Worm (Caenorhabditis elegans) whole organism, late embryonic: ENCODE results near the gene F54F7.3.

Experiments
- C08G9.2 ChIP-seq: sonication (generic microtip); optimal IDR thresholded peaks from 2 replicates; lab custom pipeline; 2016; ENCODE audit warnings: mild to moderate bottlenecking, missing genetic modification characterization, moderate library complexity, missing compliant biosample characterization
- C38D4.7 ChIP-seq: fragments of 200-800 bp; sonication (Bioruptor generic); optimal IDR thresholded peaks from 2 replicates; lab custom pipeline; 2018; ENCODE audit warnings: mild to moderate bottlenecking, missing genetic modification characterization, moderate library complexity, missing compliant biosample characterization
- F13H6.1 ChIP-seq: sonication (generic microtip); optimal IDR thresholded peaks from 2 replicates; lab custom pipeline; 2016; ENCODE audit warnings: missing genetic modification characterization, missing compliant biosample characterization
- K02D7.2 ChIP-seq: sonication (generic microtip); optimal IDR thresholded peaks from 2 replicates; lab custom pipeline; 2017; ENCODE audit warnings: mild to moderate bottlenecking, missing genetic modification characterization, missing compliant biosample characterization
- T23F11.4 ChIP-seq: fragments of 200-800 bp; sonication (Bioruptor generic); optimal IDR thresholded peaks from 2 replicates; lab custom pipeline; 2018; ENCODE audit warnings: mild to moderate bottlenecking, missing genetic modification characterization, missing compliant biosample characterization
- ceh-19 ChIP-seq: fragments of 200-800 bp; sonication (Bioruptor generic); optimal IDR thresholded peaks from 2 replicates; lab custom pipeline; 2018; ENCODE audit warnings: mild to moderate bottlenecking, missing genetic modification characterization, missing compliant biosample characterization
- ceh-2 ChIP-seq: sonication (generic microtip); optimal IDR thresholded peaks from 2 replicates; lab custom pipeline; 2016; ENCODE audit warnings: missing genotype, missing genetic modification characterization, missing compliant biosample characterization
- ceh-30 ChIP-seq: fragments of 150-350 bp; optimal IDR thresholded peaks from 2 replicates; lab custom pipeline; 2014; ENCODE audit warnings: missing biosample characterization, missing genetic modification characterization
- ceh-31 ChIP-seq: sonication (generic microtip); optimal IDR thresholded peaks from 2 replicates; lab custom pipeline; 2016; ENCODE audit warnings: missing genetic modification characterization, missing compliant biosample characterization
- ceh-34 ChIP-seq: sonication (generic microtip); optimal IDR thresholded peaks from 2 replicates; lab custom pipeline; 2016; ENCODE audit warnings: mild to moderate bottlenecking, missing genetic modification characterization, missing compliant biosample characterization
- ceh-6 ChIP-seq: fragments of 200-800 bp; sonication (Bioruptor generic); optimal IDR thresholded peaks from 2 replicates; lab custom pipeline; 2018; ENCODE audit warnings: mild to moderate bottlenecking, missing genetic modification characterization, missing compliant biosample characterization
- dmd-4 ChIP-seq: sonication (generic microtip); optimal IDR thresholded peaks from 2 replicates; lab custom pipeline; 2016; ENCODE audit warnings: borderline replicate concordance, missing genetic modification characterization, missing compliant biosample characterization
- dve-1 ChIP-seq: sonication (generic microtip); optimal IDR thresholded peaks from 2 replicates; lab custom pipeline; 2017; ENCODE audit warnings: antibody characterized with exemption, mild to moderate bottlenecking, missing genetic modification characterization, missing compliant biosample characterization
- elt-4 ChIP-seq: sonication (generic microtip); optimal IDR thresholded peaks from 2 replicates; lab custom pipeline; 2016; ENCODE audit warnings: missing genetic modification characterization, missing compliant biosample characterization
- ets-4 ChIP-seq: sonication (generic microtip); optimal IDR thresholded peaks from 2 replicates; lab custom pipeline; 2016; ENCODE audit warnings: missing genetic modification characterization, missing compliant biosample characterization
- fkh-10 ChIP-seq: fragments of 150-350 bp; optimal IDR thresholded peaks from 2 replicates; lab custom pipeline; 2014; ENCODE audit warnings: missing biosample characterization, missing genetic modification reagents, missing genetic modification characterization
- fkh-6 ChIP-seq: sonication (generic microtip); optimal IDR thresholded peaks from 2 replicates; lab custom pipeline; 2016; ENCODE audit warnings: missing genetic modification characterization, missing compliant biosample characterization
- gmeb-2 ChIP-seq: sonication (generic microtip); optimal IDR thresholded peaks from 2 replicates; lab custom pipeline; 2016; ENCODE audit warnings: missing genetic modification characterization, inconsistent platforms, missing compliant biosample characterization
- hlh-13 ChIP-seq: fragments of 200-800 bp; sonication (Bioruptor generic); optimal IDR thresholded peaks from 2 replicates; lab custom pipeline; 2018; ENCODE audit warnings: mild to moderate bottlenecking, missing genetic modification characterization, missing compliant biosample characterization
- hlh-6 ChIP-seq: sonication (generic microtip); optimal IDR thresholded peaks from 2 replicates; lab custom pipeline; 2016; ENCODE audit warnings: missing genotype, missing genetic modification characterization, missing compliant biosample characterization
- lim-6 ChIP-seq: sonication (generic microtip); optimal IDR thresholded peaks from 2 replicates; lab custom pipeline; 2016; ENCODE audit warnings: missing genetic modification characterization, missing compliant biosample characterization
- lin-11 ChIP-seq: fragments of 200-800 bp; sonication (Bioruptor generic); optimal IDR thresholded peaks from 2 replicates; lab custom pipeline; 2018; ENCODE audit warnings: mild to moderate bottlenecking, missing genetic modification characterization, missing compliant biosample characterization
- nhr-11 ChIP-seq: fragments of 150-350 bp; optimal IDR thresholded peaks from 2 replicates; lab custom pipeline; 2014; ENCODE audit warnings: missing biosample characterization, missing genetic modification characterization
- nhr-232 ChIP-seq: sonication (generic microtip); optimal IDR thresholded peaks from 2 replicates; lab custom pipeline; 2016; ENCODE audit warnings: missing genetic modification characterization, missing compliant biosample characterization
- npax-4 ChIP-seq: sonication (generic microtip); optimal IDR thresholded peaks from 2 replicates; lab custom pipeline; 2016; ENCODE audit warnings: missing genetic modification characterization, missing compliant biosample characterization
- pag-3 ChIP-seq: sonication (generic microtip); optimal IDR thresholded peaks from 2 replicates; lab custom pipeline; 2016; ENCODE audit warnings: missing compliant biosample characterization, missing genetic modification characterization, borderline replicate concordance
- pat-9 ChIP-seq: fragments of 200-800 bp; sonication (Bioruptor generic); optimal IDR thresholded peaks from 2 replicates; lab custom pipeline; 2018; ENCODE audit warnings: mild to moderate bottlenecking, missing genetic modification characterization, moderate library complexity, missing compliant biosample characterization
- pax-1 ChIP-seq: fragments of 150-350 bp; optimal IDR thresholded peaks from 2 replicates; lab custom pipeline; 2014; ENCODE audit warnings: missing biosample characterization, missing genetic modification characterization
- pha-2 ChIP-seq: sonication (generic microtip); optimal IDR thresholded peaks from 2 replicates; lab custom pipeline; 2017; ENCODE audit warnings: mild to moderate bottlenecking, missing genetic modification characterization, missing compliant biosample characterization
- pha-4 ChIP-seq: fragments of 150-350 bp; optimal IDR thresholded peaks from 2 replicates; lab custom pipeline; 2018; ENCODE audit warnings: missing biosample characterization, missing genetic modification reagents, missing genetic modification characterization
- pros-1 ChIP-seq: fragments of 150-350 bp; optimal IDR thresholded peaks from 2 replicates; lab custom pipeline; 2014; ENCODE audit warnings: missing biosample characterization, missing genetic modification reagents, missing genetic modification characterization
- ref-2 ChIP-seq: sonication (generic microtip); optimal IDR thresholded peaks from 2 replicates; lab custom pipeline; 2016; ENCODE audit warnings: missing genetic modification characterization, missing compliant biosample characterization
- rnt-1 ChIP-seq: sonication (generic microtip); optimal IDR thresholded peaks from 2 replicates; lab custom pipeline; 2016; ENCODE audit warnings: missing genetic modification characterization, missing compliant biosample characterization
- sdc-2 ChIP-seq: sonication (generic microtip); optimal IDR thresholded peaks from 2 replicates; lab custom pipeline; 2016; ENCODE audit warnings: missing genotype, missing genetic modification characterization, missing compliant biosample characterization
- syd-9 ChIP-seq: sonication (generic microtip); optimal IDR thresholded peaks from 2 replicates; lab custom pipeline; 2016; ENCODE audit warnings: mild to moderate bottlenecking, missing genetic modification characterization, moderate library complexity, missing compliant biosample characterization
- tbx-2 ChIP-seq: sonication (generic microtip); optimal IDR thresholded peaks from 2 replicates; lab custom pipeline; 2016; ENCODE audit warnings: missing genetic modification characterization, missing compliant biosample characterization
- tbx-7 ChIP-seq: sonication (generic microtip); optimal IDR thresholded peaks from 2 replicates; lab custom pipeline; 2016; ENCODE audit warnings: missing genotype, missing genetic modification characterization, missing compliant biosample characterization
- unc-42 ChIP-seq: sonication (generic microtip); optimal IDR thresholded peaks from 2 replicates; lab custom pipeline; 2016; ENCODE audit warnings: missing genotype, missing genetic modification characterization, missing compliant biosample characterization

The F54F7.3 gene

ce11 chrX:11816825-11817224 lies 33.2 kb downstream of the F54F7.3 start:
- TF ChIP-seq C08G9.2 (no peak), fkh-6 (tag; lab: Kevin White, UChicago) (no peak), T23F11.4 (GFP tag; lab: Kevin White, UChicago) (no peak), pha-2 (tag; lab: Kevin White, UChicago) (no peak), ceh-30 (tag; lab: Kevin White, UChicago) (no peak), nhr-232 (tag; lab: Kevin White, UChicago) (no peak), syd-9 (tag; lab: Kevin White, UChicago) (no peak), npax-4 (tag; lab: Kevin White, UChicago) (no peak), pha-4 (no peak), tbx-2 (no peak), tbx-7 (tag; lab: Kevin White, UChicago) (no peak), F13H6.1 (tag; lab: Kevin White, UChicago) (no peak), pat-9 (tag; lab: Kevin White, UChicago) (no peak), elt-4 (tag; lab: Kevin White, UChicago) (no peak), hlh-13 (GFP tag; lab: Kevin White, UChicago) (no peak), pros-1 (tag; lab: Kevin White, UChicago) (no peak), fkh-10 (GFP tag; lab: Kevin White, UChicago) (no peak), pax-1 (no peak), lin-11 (tag; lab: Kevin White, UChicago) (no peak)

- no peak for TF ChIP-seq dve-1 (tag; lab: Kevin White, UChicago)
- no peak for TF ChIP-seq unc-42 (tag; lab: Kevin White, UChicago)
- TF ChIP-seq dmd-4 (tag; lab: Kevin White, UChicago), result no peak
- TF ChIP-seq ets-4 (tag; lab: Kevin White, UChicago), result no peak
- no peak for TF ChIP-seq ceh-31 (tag; lab: Kevin White, UChicago)
- TF ChIP-seq nhr-232 (tag; lab: Kevin White, UChicago), result no peak
- no peak for TF ChIP-seq hlh-6 (tag; lab: Kevin White, UChicago)
- peak; percentile 7 for TF ChIP-seq ceh-34 (tag; lab: Kevin White, UChicago)
- no peak for TF ChIP-seq npax-4 (tag; lab: Kevin White, UChicago)
These were observed 35.3 kb downstream of the F54F7.3 start, which contains the start of gene C34E11.2 for ce11 chrX:11814667-11815066. TSS of gene C34E11.2 (minus strand) at chrX:11814750.

ce11 chrX:11806175-11806853 lies 43.7 kb downstream of the F54F7.3 start:
- TF ChIP-seq ceh-2 (tag; lab: Kevin White, UChicago) (no peak), pha-4 (no peak), ceh-19 (GFP tag; lab: Kevin White, UChicago) (no peak), nhr-11 (no peak), T23F11.4 (GFP tag; lab: Kevin White, UChicago) (no peak), C38D4.7 (GFP tag; lab: Kevin White, UChicago) (no peak), rnt-1 (tag; lab: Kevin White, UChicago) (no peak), sdc-2 (tag; lab: Kevin White, UChicago) (no peak), tbx-7 (tag; lab: Kevin White, UChicago) (no peak), pag-3 (tag; lab: Kevin White, UChicago) (no peak), ceh-6 (no peak), lim-6 (tag; lab: Kevin White, UChicago) (no peak), gmeb-2 (tag; lab: Kevin White, UChicago) (no peak), pax-1 (no peak), fkh-10 (GFP tag; lab: Kevin White, UChicago) (no peak), ref-2 (tag; lab: Kevin White, UChicago) (no peak), ceh-30 (tag; lab: Kevin White, UChicago) (no peak), K02D7.2 (no peak)
